Worm (Caenorhabditis elegans): ENCODE results near the gene emg-1.

emg-1 gene

DNA sequence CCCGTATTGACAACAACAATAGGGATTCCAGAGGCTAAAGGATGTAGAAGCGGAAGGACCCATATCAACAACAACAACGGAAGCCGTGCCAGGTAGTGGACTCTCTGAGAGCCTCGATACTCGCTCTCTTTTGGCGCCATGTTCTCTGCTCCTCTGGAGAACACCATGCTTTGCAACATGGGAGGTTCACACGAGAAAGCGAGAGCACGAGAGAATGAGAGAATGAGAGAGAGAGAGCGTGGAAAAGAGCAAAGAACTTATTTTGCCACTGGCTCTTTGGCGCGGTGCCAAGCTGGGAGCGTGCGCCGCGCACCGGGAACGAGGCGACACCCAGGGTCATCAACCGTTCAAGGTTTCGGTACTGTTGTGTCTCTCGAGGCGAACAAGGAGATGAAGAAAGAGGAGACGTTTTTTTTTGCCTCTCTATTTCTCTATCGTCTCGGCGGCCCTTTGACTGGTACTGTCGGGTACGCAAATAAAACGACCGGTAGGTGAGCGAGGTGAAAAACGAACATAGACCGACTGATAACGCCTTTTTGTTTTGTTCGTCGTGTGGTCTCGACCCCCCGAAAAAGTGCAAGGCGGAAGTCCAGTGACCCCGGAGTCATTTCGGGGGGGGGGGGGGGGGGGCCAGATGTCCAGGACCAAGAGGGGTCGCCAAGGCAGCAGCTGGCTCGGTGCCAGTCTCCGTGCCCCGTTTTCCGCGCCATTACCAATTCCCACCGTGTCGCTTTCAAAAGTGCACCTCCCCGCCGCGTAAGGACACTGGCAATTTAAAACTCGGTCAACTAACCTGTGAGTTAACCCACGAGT, 16.5 kb upstream of the emg-1 start, which contains the start of gene Y39A1A.10 (continued):
- TF ChIP-seq pqm-1 (tag; optimal IDR thresholded peaks at IDR 0.05): no peak
- no peak for TF ChIP-seq nhr-76 (tag; optimal IDR thresholded peaks at IDR 0.05)
- TF ChIP-seq jun-1 (tag; optimal IDR thresholded peaks at IDR 0.05): peak; percentile 33
- TF ChIP-seq nhr-25 (tag; optimal IDR thresholded peaks at IDR 0.05): peak; percentile 83
- no peak for TF ChIP-seq sea-2 (GFP tag; optimal IDR thresholded peaks at IDR 0.05)
- no peak for TF ChIP-seq ceh-82 (tag; optimal IDR thresholded peaks at IDR 0.05)
- TF ChIP-seq elt-3 (tag; optimal IDR thresholded peaks at IDR 0.05): no peak
- no peak for TF ChIP-seq nhr-28 (tag; optimal IDR thresholded peaks at IDR 0.05)
- TF ChIP-seq hmg-11 (tag; optimal IDR thresholded peaks at IDR 0.05): peak; percentile 31
- no peak for TF ChIP-seq nhr-67 (tag; optimal IDR thresholded peaks at IDR 0.05)

DNA sequence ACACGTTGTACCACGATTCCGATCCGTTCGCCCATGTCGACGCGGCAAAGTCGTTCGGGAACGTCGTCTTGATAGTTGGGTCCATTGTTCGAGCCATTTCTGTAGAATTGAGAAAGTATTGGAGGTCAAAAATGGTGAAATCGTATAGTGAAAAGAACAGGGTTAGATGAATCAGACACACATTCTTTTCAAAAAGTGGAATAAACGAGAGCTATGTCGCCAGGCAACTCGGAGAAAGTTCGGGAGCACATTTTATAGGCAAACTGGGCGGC, 16.0 kb upstream of the emg-1 start, which contains the start of gene Y39A1A.9:
Gene Y39A1A.9 (minus strand): TSS at position 99 of the 272 bp plus-strand sequence.
- TF ChIP-seq ama-1 (optimal IDR thresholded peaks at IDR 0.05): no peak
- no peak for TF ChIP-seq lin-15B (tag; optimal IDR thresholded peaks at IDR 0.05)
- no peak for TF ChIP-seq ceh-82 (tag; optimal IDR thresholded peaks at IDR 0.05)
- no peak for TF ChIP-seq daf-12 (tag; optimal IDR thresholded peaks at IDR 0.05)
- TF ChIP-seq lsy-12 (tag; optimal IDR thresholded peaks at IDR 0.05): no peak
- TF ChIP-seq nhr-28 (tag; optimal IDR thresholded peaks at IDR 0.05): no peak
- no peak for TF ChIP-seq unc-62 (GFP tag; optimal IDR thresholded peaks at IDR 0.05)
- no peak for TF ChIP-seq egl-5 (tag; optimal IDR thresholded peaks at IDR 0.05)
- TF ChIP-seq eor-1 (tag; optimal IDR thresholded peaks at IDR 0.05): no peak
- TF ChIP-seq tbx-2 (tag; optimal IDR thresholded peaks at IDR 0.05): no peak
- no peak for TF ChIP-seq pha-4 (tag; optimal IDR thresholded peaks at IDR 0.05)
- TF ChIP-seq fos-1 (tag; optimal IDR thresholded peaks at IDR 0.05): no peak
- no peak for TF ChIP-seq ZK546.5 (tag; optimal IDR thresholded peaks at IDR 0.05)
- TF ChIP-seq fkh-2 (tag; optimal IDR thresholded peaks at IDR 0.05): no peak
- no peak for TF ChIP-seq fkh-10 (GFP tag; optimal IDR thresholded peaks at IDR 0.05)
- TF ChIP-seq ztf-4 (tag; optimal IDR thresholded peaks at IDR 0.05): no peak
- TF ChIP-seq mml-1 (tag; optimal IDR thresholded peaks at IDR 0.05): no peak

DNA sequence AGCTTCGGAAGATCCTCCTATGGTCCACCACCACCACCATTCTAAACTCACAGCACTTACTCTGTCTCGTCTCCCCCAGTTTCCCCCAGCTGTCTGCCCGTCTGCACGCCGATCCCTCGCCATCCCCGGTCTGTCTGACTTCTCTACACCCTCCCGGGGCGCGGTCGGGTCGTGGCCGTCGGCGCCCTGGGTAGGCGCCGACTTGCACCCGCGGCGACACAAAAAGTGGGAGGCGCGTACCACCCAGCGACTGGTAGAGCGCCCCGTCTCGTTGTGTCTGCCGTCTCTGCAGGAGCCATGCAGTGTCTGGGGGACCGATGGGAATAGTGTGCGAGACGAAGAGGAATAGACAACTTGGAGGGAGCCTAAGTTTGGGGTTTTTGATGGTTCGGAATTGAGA, 15.3 kb upstream of the emg-1 start:
- no peak for TF ChIP-seq eor-1 (tag; optimal IDR thresholded peaks at IDR 0.05)
- TF ChIP-seq elt-3 (tag; optimal IDR thresholded peaks at IDR 0.05): no peak
- peak; percentile 35 for TF ChIP-seq fkh-10 (GFP tag; optimal IDR thresholded peaks at IDR 0.05)
- TF ChIP-seq hmg-11 (tag; optimal IDR thresholded peaks at IDR 0.05): peak; percentile 88
- TF ChIP-seq nhr-76 (tag; optimal IDR thresholded peaks at IDR 0.05): peak; percentile 6
- TF ChIP-seq fos-1 (tag; optimal IDR thresholded peaks at IDR 0.05): peak; percentile 64
- peak; percentile 43 for TF ChIP-seq zag-1 (tag; optimal IDR thresholded peaks at IDR 0.05)
- TF ChIP-seq lin-15B (tag; optimal IDR thresholded peaks at IDR 0.05): peak; percentile 62
- TF ChIP-seq pqm-1 (tag; optimal IDR thresholded peaks at IDR 0.05): peak; percentile 26
- no peak for TF ChIP-seq fkh-2 (tag; optimal IDR thresholded peaks at IDR 0.05)
- TF ChIP-seq nhr-237 (tag; optimal IDR thresholded peaks at IDR 0.05): no peak
- peak; percentile 3 for TF ChIP-seq ztf-4 (tag; optimal IDR thresholded peaks at IDR 0.05)
- peak; percentile 79 for TF ChIP-seq elt-2 (tag; optimal IDR thresholded peaks at IDR 0.05)
- peak; percentile 73 for TF ChIP-seq skn-1 (tag; optimal IDR thresholded peaks at IDR 0.05)
- peak; percentile 78 for TF ChIP-seq R02D3.7 (tag; optimal IDR thresholded peaks at IDR 0.05)
- peak; percentile 99 for TF ChIP-seq lin-39 (tag; optimal IDR thresholded peaks at IDR 0.05)
- TF ChIP-seq egl-5 (tag; optimal IDR thresholded peaks at IDR 0.05): peak; percentile 78
- no peak for TF ChIP-seq nhr-77 (tag; optimal IDR thresholded peaks at IDR 0.05)
- TF ChIP-seq tbx-2 (tag; optimal IDR thresholded peaks at IDR 0.05): peak; percentile 77
- TF ChIP-seq nhr-12 (tag; optimal IDR thresholded peaks at IDR 0.05): no peak
- no peak for TF ChIP-seq nhr-67 (tag; optimal IDR thresholded peaks at IDR 0.05)
- TF ChIP-seq daf-12 (tag; optimal IDR thresholded peaks at IDR 0.05): no peak
- peak; percentile 67 for TF ChIP-seq ceh-82 (tag; optimal IDR thresholded peaks at IDR 0.05)
- TF ChIP-seq sea-2 (GFP tag; optimal IDR thresholded peaks at IDR 0.05): peak; percentile 55
- no peak for TF ChIP-seq nhr-28 (tag; optimal IDR thresholded peaks at IDR 0.05)
- TF ChIP-seq ceh-28 (tag; optimal IDR thresholded peaks at IDR 0.05): peak; percentile 90
- TF ChIP-seq ama-1 (optimal IDR thresholded peaks at IDR 0.05): peak; percentile 74
- peak; percentile 90 for TF ChIP-seq lsy-12 (tag; optimal IDR thresholded peaks at IDR 0.05)
- TF ChIP-seq nhr-11 (tag; optimal IDR thresholded peaks at IDR 0.05): peak; percentile 26
- peak; percentile 92 for TF ChIP-seq unc-62 (GFP tag; optimal IDR thresholded peaks at IDR 0.05)
- no peak for TF ChIP-seq ceh-16 (tag; optimal IDR thresholded peaks at IDR 0.05)
- TF ChIP-seq snpc-4 (tag; optimal IDR thresholded peaks at IDR 0.05): peak; percentile 4
- TF ChIP-seq nfya-1 (tag; optimal IDR thresholded peaks at IDR 0.05; ENCODE audit: insufficient read depth): peak; percentile 98
- peak; percentile 89 for TF ChIP-seq pha-4 (tag; optimal IDR thresholded peaks at IDR 0.05)
- no peak for TF ChIP-seq ceh-9 (tag; optimal IDR thresholded peaks at IDR 0.05)
- TF ChIP-seq egl-27 (tag; optimal IDR thresholded peaks at IDR 0.05): no peak
- peak; percentile 80 for TF ChIP-seq jun-1 (tag; optimal IDR thresholded peaks at IDR 0.05)
- no peak for TF ChIP-seq mml-1 (tag; optimal IDR thresholded peaks at IDR 0.05)
- peak; percentile 84 for TF ChIP-seq mdl-1 (tag; optimal IDR thresholded peaks at IDR 0.05)
- TF ChIP-seq elt-1 (tag; optimal IDR thresholded peaks at IDR 0.05): no peak
- TF ChIP-seq nhr-43 (tag; optimal IDR thresholded peaks at IDR 0.05; ENCODE audit: poor library complexity, severe bottlenecking): peak; percentile 82
- peak; percentile 95 for TF ChIP-seq nhr-25 (tag; optimal IDR thresholded peaks at IDR 0.05)
- no peak for TF ChIP-seq aly-2 (tag; optimal IDR thresholded peaks at IDR 0.05)
- TF ChIP-seq ztf-11 (tag; optimal IDR thresholded peaks at IDR 0.05): no peak

All from whole organism, L3 larva.